Worm (Caenorhabditis elegans): Measurements from ENCODE around the gene nas-18.
A peak's percentile ranks its signal among the peaks of the same experiment; 100 is the strongest.

nas-18 gene

DNA sequence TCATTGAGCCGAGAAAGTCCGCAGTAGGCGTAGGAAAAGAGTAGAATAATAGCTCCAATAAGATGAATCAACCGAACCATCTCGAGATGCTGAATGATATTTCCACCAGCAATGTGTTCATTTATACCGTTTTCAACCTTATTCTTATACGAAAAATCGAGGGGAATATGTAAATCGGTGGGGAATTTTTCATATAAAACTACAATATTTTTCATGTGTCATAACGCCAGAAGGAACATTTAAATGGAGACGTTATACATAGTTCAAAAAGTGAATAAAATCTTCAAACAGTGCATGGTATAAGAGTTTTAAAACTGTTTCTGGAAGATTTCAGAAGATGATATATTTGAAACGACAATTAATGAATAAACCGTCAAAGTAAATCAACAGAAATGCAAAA is 6.4 kb downstream of the nas-18 start, which contains the start of gene nas-19:
Gene nas-19, minus strand, starts transcription at position 101 of the 400 bp plus-strand sequence.
- TF ChIP-seq T22C8.4 (GFP tag; IDR thresholded peaks at IDR 0.05) (no peak), ztf-29 (GFP tag; IDR thresholded peaks at IDR 0.05) (no peak), flt-1 (GFP tag; IDR thresholded peaks at IDR 0.05) (no peak), cog-1 (tag; optimal IDR thresholded peaks at IDR 0.05) (no peak), ztf-23 (GFP tag; IDR thresholded peaks at IDR 0.05) (no peak), tab-1 (GFP tag; IDR thresholded peaks at IDR 0.05) (no peak), ref-1 (GFP tag; conservative IDR thresholded peaks at IDR 0.05) (no peak), med-1 (GFP tag; optimal IDR thresholded peaks at IDR 0.05; ENCODE audit: insufficient read depth) (no peak), klf-2 (GFP tag; conservative IDR thresholded peaks at IDR 0.05) (no peak)

DNA sequence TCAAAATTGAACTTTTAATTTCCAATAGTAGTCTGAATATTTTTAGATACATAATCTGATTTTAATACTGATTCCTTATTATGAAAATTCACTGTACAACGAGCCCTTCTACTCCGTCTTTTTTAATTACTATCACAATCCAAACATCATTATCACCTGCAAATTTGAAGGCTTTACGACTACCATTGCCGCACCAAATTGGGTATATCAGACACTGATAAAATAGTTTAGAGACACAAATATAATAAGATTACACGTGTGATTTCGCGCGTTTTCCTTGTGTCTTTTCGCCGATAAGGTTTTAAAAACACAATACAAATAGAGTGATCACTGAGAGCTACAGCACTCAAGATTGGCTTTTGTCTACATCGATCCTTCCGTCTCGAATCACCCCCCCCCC is 6.8 kb downstream of the nas-18 start:
- TF ChIP-seq ztf-29 (GFP tag; IDR thresholded peaks at IDR 0.05) = no peak
- TF ChIP-seq cog-1 (tag; optimal IDR thresholded peaks at IDR 0.05) = no peak
- TF ChIP-seq klf-2 (GFP tag; conservative IDR thresholded peaks at IDR 0.05) = no peak
- TF ChIP-seq ref-1 (GFP tag; conservative IDR thresholded peaks at IDR 0.05) = no peak
- no peak for TF ChIP-seq med-1 (GFP tag; optimal IDR thresholded peaks at IDR 0.05; ENCODE audit: insufficient read depth)
- TF ChIP-seq flt-1 (GFP tag; IDR thresholded peaks at IDR 0.05) = no peak
- TF ChIP-seq tab-1 (GFP tag; IDR thresholded peaks at IDR 0.05) = no peak
- TF ChIP-seq T22C8.4 (GFP tag; IDR thresholded peaks at IDR 0.05) = no peak
- no peak for TF ChIP-seq ztf-23 (GFP tag; IDR thresholded peaks at IDR 0.05)

DNA sequence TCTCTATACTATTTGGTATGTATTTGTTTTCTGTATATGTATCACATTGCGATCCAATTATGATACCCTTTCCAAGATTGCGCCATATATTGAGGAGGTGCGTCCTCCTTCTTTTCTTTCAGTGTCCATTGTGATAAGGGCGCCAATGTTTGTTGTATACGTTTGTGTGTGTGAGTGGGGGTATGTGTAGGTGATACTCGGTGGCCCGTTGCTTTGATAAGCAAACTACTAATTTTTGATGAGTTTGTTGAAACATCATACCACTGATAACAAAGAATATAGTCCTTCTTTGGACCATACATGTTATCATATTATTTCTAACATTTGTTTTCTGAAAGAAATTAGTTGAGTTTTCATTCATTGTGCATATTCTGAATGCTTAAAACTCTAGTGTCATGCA is 7.5 kb downstream of the nas-18 start:
- TF ChIP-seq cog-1 (tag; optimal IDR thresholded peaks at IDR 0.05) (no peak), ztf-23 (GFP tag; IDR thresholded peaks at IDR 0.05) (no peak), tab-1 (GFP tag; IDR thresholded peaks at IDR 0.05) (no peak), T22C8.4 (GFP tag; IDR thresholded peaks at IDR 0.05) (no peak), ztf-29 (GFP tag; IDR thresholded peaks at IDR 0.05) (no peak), flt-1 (GFP tag; IDR thresholded peaks at IDR 0.05) (no peak), klf-2 (GFP tag; conservative IDR thresholded peaks at IDR 0.05) (no peak), ref-1 (GFP tag; conservative IDR thresholded peaks at IDR 0.05) (no peak), med-1 (GFP tag; optimal IDR thresholded peaks at IDR 0.05; ENCODE audit: insufficient read depth) (no peak)

- TF ChIP-seq ztf-23 (GFP tag; IDR thresholded peaks at IDR 0.05) (no peak), cog-1 (tag; optimal IDR thresholded peaks at IDR 0.05) (no peak), ref-1 (GFP tag; conservative IDR thresholded peaks at IDR 0.05) (no peak), tab-1 (GFP tag; IDR thresholded peaks at IDR 0.05) (no peak), T22C8.4 (GFP tag; IDR thresholded peaks at IDR 0.05) (no peak), med-1 (GFP tag; optimal IDR thresholded peaks at IDR 0.05; ENCODE audit: insufficient read depth) (no peak), flt-1 (GFP tag; IDR thresholded peaks at IDR 0.05) (no peak), ztf-29 (GFP tag; IDR thresholded peaks at IDR 0.05) (no peak)
Observed at ce11 chrV:11407251-11407650, 11.0 kb downstream of the nas-18 start, which contains the start of gene K03B8.6. TSS of gene K03B8.6 (plus strand) at chrV:11407584.

ce11 chrV:11410902-11411561 is 14.8 kb downstream of the nas-18 start, which contains the start of the genes K03B8.8 and grl-3:
TSS of gene K03B8.8 (minus strand) at chrV:11411002.
TSS of gene grl-3 (plus strand) at chrV:11411511.
- TF ChIP-seq ztf-29 (GFP tag; IDR thresholded peaks at IDR 0.05) = no peak
- TF ChIP-seq med-1 (GFP tag; optimal IDR thresholded peaks at IDR 0.05; ENCODE audit: insufficient read depth) = no peak
- no peak for TF ChIP-seq ztf-23 (GFP tag; IDR thresholded peaks at IDR 0.05)
- TF ChIP-seq ref-1 (GFP tag; conservative IDR thresholded peaks at IDR 0.05) = no peak

ce11 chrV:11412125-11412524 is 15.9 kb downstream of the nas-18 start:
- TF ChIP-seq flt-1 (GFP tag; IDR thresholded peaks at IDR 0.05) = no peak
- TF ChIP-seq ztf-23 (GFP tag; IDR thresholded peaks at IDR 0.05) = 0 out of 2 replicates have a peak, but pooled peaks have one; percentile 20
- 0 out of 2 replicates have a peak, but pooled peaks have one; percentile 32 for TF ChIP-seq ref-1 (GFP tag; conservative IDR thresholded peaks at IDR 0.05)

ce11 chrV:11415059-11415458 is 18.8 kb downstream of the nas-18 start, which contains the start of gene deg-3:
TSS of gene deg-3 (minus strand) at chrV:11415159.
- TF ChIP-seq T22C8.4 (GFP tag; IDR thresholded peaks at IDR 0.05) (no peak), med-1 (GFP tag; optimal IDR thresholded peaks at IDR 0.05; ENCODE audit: insufficient read depth) (no peak), klf-2 (GFP tag; conservative IDR thresholded peaks at IDR 0.05) (no peak), tab-1 (GFP tag; IDR thresholded peaks at IDR 0.05) (no peak), ztf-29 (GFP tag; IDR thresholded peaks at IDR 0.05) (no peak), ztf-23 (GFP tag; IDR thresholded peaks at IDR 0.05) (no peak), ref-1 (GFP tag; conservative IDR thresholded peaks at IDR 0.05) (no peak), cog-1 (tag; optimal IDR thresholded peaks at IDR 0.05) (no peak), flt-1 (GFP tag; IDR thresholded peaks at IDR 0.05) (no peak)

- no peak for TF ChIP-seq klf-2 (GFP tag; conservative IDR thresholded peaks at IDR 0.05)
- no peak for TF ChIP-seq med-1 (GFP tag; optimal IDR thresholded peaks at IDR 0.05; ENCODE audit: insufficient read depth)
- TF ChIP-seq tab-1 (GFP tag; IDR thresholded peaks at IDR 0.05) = no peak
- TF ChIP-seq T22C8.4 (GFP tag; IDR thresholded peaks at IDR 0.05) = no peak
- no peak for TF ChIP-seq ztf-29 (GFP tag; IDR thresholded peaks at IDR 0.05)
- TF ChIP-seq cog-1 (tag; optimal IDR thresholded peaks at IDR 0.05) = no peak
- no peak for TF ChIP-seq ztf-23 (GFP tag; IDR thresholded peaks at IDR 0.05)
- TF ChIP-seq ref-1 (GFP tag; conservative IDR thresholded peaks at IDR 0.05) = no peak
- TF ChIP-seq flt-1 (GFP tag; IDR thresholded peaks at IDR 0.05) = no peak
Observed at ce11 chrV:11421605-11422004, 25.4 kb downstream of the nas-18 start, which contains the start of gene des-2. TSS of gene des-2 (minus strand) at chrV:11421705.

- TF ChIP-seq T22C8.4 (GFP tag; IDR thresholded peaks at IDR 0.05) (no peak), cog-1 (tag; optimal IDR thresholded peaks at IDR 0.05) (no peak), med-1 (GFP tag; optimal IDR thresholded peaks at IDR 0.05; ENCODE audit: insufficient read depth) (no peak), tab-1 (GFP tag; IDR thresholded peaks at IDR 0.05) (no peak), flt-1 (GFP tag; IDR thresholded peaks at IDR 0.05) (no peak), ztf-29 (GFP tag; IDR thresholded peaks at IDR 0.05) (no peak), ref-1 (GFP tag; conservative IDR thresholded peaks at IDR 0.05) (no peak), klf-2 (GFP tag; conservative IDR thresholded peaks at IDR 0.05) (no peak), ztf-23 (GFP tag; IDR thresholded peaks at IDR 0.05) (no peak)
Observed at ce11 chrV:11424565-11424964, 28.3 kb downstream of the nas-18 start, which contains the start of gene T26H10.2. TSS of gene T26H10.2 (minus strand) at chrV:11424665.

Measured in whole organism, midembryonic.